Worm (Caenorhabditis elegans): ENCODE data around the gene puf-8.

Gene puf-8

DNA sequence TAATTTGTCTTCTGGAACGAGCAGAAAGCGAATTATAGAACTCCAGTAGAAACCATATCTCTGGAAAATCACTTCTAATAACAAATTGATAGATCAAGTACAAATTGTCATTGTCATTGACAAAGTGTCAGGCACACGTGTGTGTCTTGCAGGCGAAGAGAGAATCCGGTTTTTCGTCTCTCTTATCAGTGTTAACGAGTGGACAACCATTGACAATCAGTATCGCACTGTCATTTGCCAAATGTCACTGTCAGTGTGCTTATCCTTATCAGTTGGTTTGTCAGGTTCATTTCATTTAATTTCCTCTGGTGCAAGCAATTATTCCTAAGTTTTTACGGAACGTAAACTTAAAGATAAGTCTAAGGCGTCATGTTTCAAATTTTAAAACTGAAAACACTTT, 24.5 kb downstream of the puf-8 start:
- TF ChIP-seq W03F9.2 (tag; optimal IDR thresholded peaks at IDR 0.05) (no peak), him-1 (tag; optimal IDR thresholded peaks at IDR 0.05) (no peak), dao-5 (tag; optimal IDR thresholded peaks at IDR 0.05) (no peak)

DNA sequence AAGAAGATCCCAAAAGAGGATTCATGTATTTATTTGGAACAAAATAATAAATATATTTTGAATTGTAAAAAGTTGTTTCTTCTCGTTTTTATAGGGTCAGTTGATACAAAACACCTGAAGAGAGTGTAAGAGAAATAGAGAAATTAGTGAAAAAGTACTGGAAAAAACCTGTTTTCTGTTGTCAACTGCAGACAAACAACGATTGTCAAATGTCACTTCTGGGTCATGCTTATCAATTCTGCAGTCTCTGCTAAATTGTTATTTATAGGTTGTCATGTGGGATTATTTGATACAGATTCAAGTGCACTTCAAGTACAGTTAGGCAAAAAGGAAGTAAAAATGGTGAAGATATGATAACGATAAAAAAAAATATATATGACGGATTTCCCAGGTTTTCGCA, 25.5 kb downstream of the puf-8 start:
- TF ChIP-seq W03F9.2 (tag; optimal IDR thresholded peaks at IDR 0.05) (no peak), him-1 (tag; optimal IDR thresholded peaks at IDR 0.05) (no peak), dao-5 (tag; optimal IDR thresholded peaks at IDR 0.05) (no peak)

- TF ChIP-seq him-1 (tag; optimal IDR thresholded peaks at IDR 0.05) (no peak), W03F9.2 (tag; optimal IDR thresholded peaks at IDR 0.05) (no peak)
Observed at ce11 chrII:7269783-7270182, 28.3 kb downstream of the puf-8 start.

- no peak for TF ChIP-seq dao-5 (tag; optimal IDR thresholded peaks at IDR 0.05)
- TF ChIP-seq him-1 (tag; optimal IDR thresholded peaks at IDR 0.05): no peak
- TF ChIP-seq W03F9.2 (tag; optimal IDR thresholded peaks at IDR 0.05): no peak
Observed at ce11 chrII:7264675-7265074, 33.4 kb downstream of the puf-8 start.

- no peak for TF ChIP-seq dao-5 (tag; optimal IDR thresholded peaks at IDR 0.05)
- TF ChIP-seq W03F9.2 (tag; optimal IDR thresholded peaks at IDR 0.05): no peak
- TF ChIP-seq him-1 (tag; optimal IDR thresholded peaks at IDR 0.05): no peak
Observed at ce11 chrII:7261854-7262253, 36.2 kb downstream of the puf-8 start, which contains the start of gene C30G12.4. Gene C30G12.4, plus strand, starts transcription at chrII:7262154.

ce11 chrII:7255614-7256162, 42.4 kb downstream of the puf-8 start, which contains the start of gene F32A5.8:
Gene F32A5.8, plus strand, starts transcription at chrII:7256112.
- TF ChIP-seq W03F9.2 (tag; optimal IDR thresholded peaks at IDR 0.05): no peak
- TF ChIP-seq dao-5 (tag; optimal IDR thresholded peaks at IDR 0.05): no peak
- TF ChIP-seq him-1 (tag; optimal IDR thresholded peaks at IDR 0.05): no peak

- no peak for TF ChIP-seq W03F9.2 (tag; optimal IDR thresholded peaks at IDR 0.05)
- no peak for TF ChIP-seq dao-5 (tag; optimal IDR thresholded peaks at IDR 0.05)
- TF ChIP-seq him-1 (tag; optimal IDR thresholded peaks at IDR 0.05): no peak
Observed at ce11 chrII:7253073-7253472, 45.0 kb downstream of the puf-8 start, which contains the start of gene lsm-4. Gene lsm-4, minus strand, starts transcription at chrII:7253163.

DNA sequence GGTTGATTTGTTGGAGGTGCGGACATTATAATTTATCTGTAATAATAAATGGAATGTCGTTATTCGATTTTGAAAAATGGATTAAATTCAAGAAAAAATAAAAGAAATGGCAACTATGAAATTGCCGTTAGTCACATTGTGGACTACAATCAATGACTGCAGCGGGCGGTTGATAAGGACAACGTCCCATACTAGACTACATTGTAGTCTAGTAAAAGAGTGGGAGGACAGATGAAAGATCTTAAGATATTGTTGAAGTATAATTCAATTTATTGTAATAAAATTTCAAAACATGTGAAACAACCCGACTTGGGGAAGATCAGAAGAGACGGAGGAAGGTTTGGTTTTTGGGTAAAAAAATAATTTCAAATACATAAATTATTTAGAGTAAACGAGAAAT, 46.1 kb downstream of the puf-8 start, which contains the start of the genes prx-13 and ada-2:
Gene prx-13, minus strand, starts transcription at position 38 of the 400 bp plus-strand sequence.
Gene ada-2, plus strand, starts transcription at position 282 of the 400 bp plus-strand sequence.
- TF ChIP-seq W03F9.2 (tag; optimal IDR thresholded peaks at IDR 0.05): no peak
- no peak for TF ChIP-seq dao-5 (tag; optimal IDR thresholded peaks at IDR 0.05)
- no peak for TF ChIP-seq him-1 (tag; optimal IDR thresholded peaks at IDR 0.05)

Measured in whole organism, L4/young adult.